Worm (Caenorhabditis elegans) whole organism, L1 larva: Measurements from ENCODE around the gene klf-3.

Source experiments
- C16A3.4 ChIP-seq: fragments of 150-350 bp; optimal IDR thresholded peaks from 2 replicates; lab custom pipeline; 2014; ENCODE audit warnings: missing biosample characterization, missing genetic modification characterization
- C34B4.2 ChIP-seq: sonication (generic microtip); optimal IDR thresholded peaks from 2 replicates; lab custom pipeline; 2017; ENCODE audit warnings: mild to moderate bottlenecking, missing genetic modification characterization, missing compliant biosample characterization
- F16B12.6 ChIP-seq: fragments of 150-350 bp; optimal IDR thresholded peaks from 2 replicates; lab custom pipeline; 2014; ENCODE audit warnings: missing biosample characterization, missing genetic modification characterization
- Y116A8C.19 ChIP-seq: sonication (generic microtip); optimal IDR thresholded peaks from 2 replicates; lab custom pipeline; 2016; ENCODE audit warnings: missing compliant biosample characterization, missing genetic modification characterization, borderline replicate concordance
- aly-2 ChIP-seq: fragments of 150-350 bp; optimal IDR thresholded peaks from 2 replicates; lab custom pipeline; 2014; ENCODE audit warnings: missing biosample characterization, missing genetic modification characterization
- ama-1 ChIP-seq: fragments of 150-350 bp; optimal IDR thresholded peaks from 2 replicates; lab custom pipeline; 2014
- blmp-1 ChIP-seq: fragments of 150-350 bp; optimal IDR thresholded peaks from 2 replicates; lab custom pipeline; 2014; ENCODE audit warnings: missing biosample characterization, missing genetic modification characterization
- ceh-82 ChIP-seq, 3 experiments: fragments of 150-350 bp in 1 of 3; sonication (generic microtip) in 2 of 3; optimal IDR thresholded peaks; 2 replicates each; lab custom pipeline; 2014 to 2017; ENCODE audit warnings: missing biosample characterization in 3 of 3, missing genetic modification characterization in 3 of 3
- ces-1 ChIP-seq: fragments of 150-350 bp; optimal IDR thresholded peaks from 2 replicates; lab custom pipeline; 2014; ENCODE audit warnings: missing biosample characterization, missing genetic modification reagents, missing genetic modification characterization
- dsc-1 ChIP-seq: sonication (generic microtip); optimal IDR thresholded peaks from 2 replicates; lab custom pipeline; 2016; ENCODE audit warnings: mild to moderate bottlenecking, missing genetic modification characterization, missing compliant biosample characterization
- efl-1 ChIP-seq, 4 experiments: fragments of 150-350 bp; optimal IDR thresholded peaks in 3 of 4; peaks in 1 of 4; 1 replicate in 1 of 4; 2 replicates in 3 of 4; lab custom pipeline; 2014; ENCODE audit warnings: missing biosample characterization in 2 of 4, missing genetic modification characterization in 2 of 4, missing genetic modification reagents in 2 of 4
- egl-13 ChIP-seq: sonication (generic microtip); optimal IDR thresholded peaks from 2 replicates; lab custom pipeline; 2016; ENCODE audit warnings: missing genotype, missing genetic modification reagents, missing genetic modification characterization, missing compliant biosample characterization
- egl-27 ChIP-seq, 2 experiments: fragments of 150-350 bp in 1 of 2; sonication (generic microtip); optimal IDR thresholded peaks; 3 replicates each; lab custom pipeline; 2017 to 2018; ENCODE audit warnings: missing biosample characterization in 2 of 2, missing genetic modification characterization in 2 of 2, missing genetic modification reagents in 2 of 2
- elt-2 ChIP-seq: sonication (generic microtip); optimal IDR thresholded peaks from 2 replicates; lab custom pipeline; 2016; ENCODE audit warnings: missing genetic modification characterization, mild to moderate bottlenecking, inconsistent platforms, missing compliant biosample characterization, missing genetic modification reagents
- ets-5 ChIP-seq: fragments of 200-800 bp; sonication (Bioruptor generic); IDR thresholded peaks from 2 replicates; pipeline ENCODE4 v1.3.6; 2022; ENCODE audit warnings: missing genetic modification characterization, missing compliant biosample characterization
- fkh-10 ChIP-seq: sonication (generic microtip); optimal IDR thresholded peaks from 2 replicates; lab custom pipeline; 2017; ENCODE audit warnings: missing biosample characterization, missing genetic modification reagents, missing genetic modification characterization
- fkh-4 ChIP-seq: sonication (generic microtip); optimal IDR thresholded peaks from 2 replicates; lab custom pipeline; 2016; ENCODE audit warnings: missing compliant biosample characterization, missing genetic modification characterization, borderline replicate concordance
- fkh-8 ChIP-seq: sonication (generic microtip); optimal IDR thresholded peaks from 2 replicates; lab custom pipeline; 2016; ENCODE audit warnings: mild to moderate bottlenecking, missing genetic modification characterization, missing compliant biosample characterization
- hlh-4 ChIP-seq: sonication (generic microtip); optimal IDR thresholded peaks from 2 replicates; lab custom pipeline; 2016; ENCODE audit warnings: mild to moderate bottlenecking, missing genetic modification characterization, missing compliant biosample characterization
- isw-1 ChIP-seq: fragments of 200-800 bp; sonication (Bioruptor generic); IDR thresholded peaks from 2 replicates; pipeline ENCODE4 v1.3.6; 2022; ENCODE audit warnings: missing genetic modification characterization, missing compliant biosample characterization
- lin-13 ChIP-seq: fragments of 150-350 bp; optimal IDR thresholded peaks from 2 replicates; lab custom pipeline; 2014; ENCODE audit warnings: missing biosample characterization, missing genetic modification reagents, missing genetic modification characterization
- lin-14 ChIP-seq: fragments of 200-800 bp; sonication (Bioruptor generic); optimal IDR thresholded peaks from 2 replicates; lab custom pipeline; 2018; ENCODE audit warnings: mild to moderate bottlenecking, missing genetic modification characterization, moderate library complexity, missing compliant biosample characterization
- lin-35 ChIP-seq, 2 experiments: fragments of 150-350 bp; optimal IDR thresholded peaks; 2 replicates each; lab custom pipeline; 2014; ENCODE audit warnings: missing biosample characterization in 2 of 2, missing genetic modification characterization in 2 of 2, missing genetic modification reagents in 2 of 2
- lir-3 ChIP-seq: sonication (generic microtip); optimal IDR thresholded peaks from 2 replicates; lab custom pipeline; 2016; ENCODE audit warnings: mild to moderate bottlenecking, missing genetic modification characterization, moderate library complexity, missing compliant biosample characterization; ENCODE audit not compliant: poor library complexity
- lsy-2 ChIP-seq, 2 experiments: fragments of 150-350 bp; optimal IDR thresholded peaks; 2 replicates each; lab custom pipeline; 2014; ENCODE audit warnings: missing biosample characterization in 2 of 2, missing genetic modification characterization in 2 of 2
- mab-9 ChIP-seq: fragments of 200-800 bp; sonication (Bioruptor generic); IDR thresholded peaks from 2 replicates; pipeline ENCODE4 v1.3.6; 2022; ENCODE audit warnings: missing genetic modification reagents, missing genetic modification characterization, missing compliant biosample characterization
- mdl-1 ChIP-seq, 2 experiments: fragments of 150-350 bp; optimal IDR thresholded peaks; 2 replicates each; lab custom pipeline; 2014 to 2017; ENCODE audit warnings: missing biosample characterization in 2 of 2, missing genetic modification characterization in 2 of 2, inconsistent platforms in 1 of 2
- mef-2 ChIP-seq: fragments of 150-350 bp; optimal IDR thresholded peaks from 2 replicates; lab custom pipeline; 2014; ENCODE audit warnings: missing biosample characterization, missing genetic modification characterization
- mep-1 ChIP-seq: fragments of 150-350 bp; optimal IDR thresholded peaks from 2 replicates; lab custom pipeline; 2014; ENCODE audit warnings: missing biosample characterization, missing genetic modification characterization
- nhr-12 ChIP-seq: sonication (generic microtip); optimal IDR thresholded peaks from 2 replicates; lab custom pipeline; 2017; ENCODE audit warnings: missing biosample characterization, missing genetic modification characterization
- nhr-20 ChIP-seq: sonication (generic microtip); optimal IDR thresholded peaks from 2 replicates; lab custom pipeline; 2016; ENCODE audit warnings: mild to moderate bottlenecking, missing genetic modification characterization, missing compliant biosample characterization
- nhr-237 ChIP-seq: fragments of 150-350 bp; optimal IDR thresholded peaks from 2 replicates; lab custom pipeline; 2014; ENCODE audit warnings: missing biosample characterization, missing genetic modification characterization
- nhr-28 ChIP-seq: fragments of 150-350 bp; optimal IDR thresholded peaks from 2 replicates; lab custom pipeline; 2014; ENCODE audit warnings: missing biosample characterization, missing genetic modification characterization
- nhr-47 ChIP-seq: sonication (generic microtip); optimal IDR thresholded peaks from 2 replicates; lab custom pipeline; 2016; ENCODE audit warnings: mild to moderate bottlenecking, missing genetic modification characterization, moderate library complexity, missing compliant biosample characterization
- nhr-77 ChIP-seq: fragments of 150-350 bp; optimal IDR thresholded peaks from 2 replicates; lab custom pipeline; 2014; ENCODE audit warnings: missing biosample characterization, missing genetic modification characterization
- nhr-84 ChIP-seq: sonication (generic microtip); optimal IDR thresholded peaks from 2 replicates; lab custom pipeline; 2017; ENCODE audit warnings: missing biosample characterization, missing genetic modification characterization
- nhr-85 ChIP-seq: sonication (generic microtip); peaks from one replicate; lab custom pipeline; 2016; ENCODE audit warnings: missing genetic modification characterization, inconsistent platforms, missing compliant biosample characterization
- pag-3 ChIP-seq: sonication (generic microtip); optimal IDR thresholded peaks from 2 replicates; lab custom pipeline; 2017; ENCODE audit warnings: missing genetic modification characterization, mild to moderate bottlenecking, missing compliant biosample characterization, antibody characterized with exemption, borderline replicate concordance; ENCODE audit not compliant: insufficient read depth
- pqm-1 ChIP-seq: sonication (generic microtip); optimal IDR thresholded peaks from 3 replicates; lab custom pipeline; 2017; ENCODE audit warnings: missing biosample characterization, missing genetic modification characterization
- rnt-1 ChIP-seq: sonication (generic microtip); optimal IDR thresholded peaks from 2 replicates; lab custom pipeline; 2016; ENCODE audit warnings: mild to moderate bottlenecking, missing genetic modification characterization, moderate library complexity, missing compliant biosample characterization
- skn-1 ChIP-seq: fragments of 150-350 bp; optimal IDR thresholded peaks from 2 replicates; lab custom pipeline; 2014; ENCODE audit warnings: missing biosample characterization, missing genetic modification characterization
- snpc-4 ChIP-seq: fragments of 150-350 bp; optimal IDR thresholded peaks from 2 replicates; lab custom pipeline; 2014; ENCODE audit warnings: missing biosample characterization, missing genetic modification characterization
- sox-4 ChIP-seq: sonication (generic microtip); optimal IDR thresholded peaks from 2 replicates; lab custom pipeline; 2016; ENCODE audit warnings: missing genetic modification characterization, missing compliant biosample characterization
- sptf-1 ChIP-seq: fragments of 150-350 bp; optimal IDR thresholded peaks from 2 replicates; lab custom pipeline; 2014; ENCODE audit warnings: missing biosample characterization, missing genetic modification characterization
- sup-37 ChIP-seq: fragments of 200-800 bp; sonication (Bioruptor generic); optimal IDR thresholded peaks from 2 replicates; lab custom pipeline; 2018; ENCODE audit warnings: mild to moderate bottlenecking, missing genetic modification characterization, missing compliant biosample characterization
- swsn-7 ChIP-seq: sonication (generic microtip); optimal IDR thresholded peaks from 2 replicates; lab custom pipeline; 2016; ENCODE audit warnings: missing genetic modification characterization, missing compliant biosample characterization
- tbx-2 ChIP-seq: sonication (generic microtip); optimal IDR thresholded peaks from 2 replicates; lab custom pipeline; 2016; ENCODE audit warnings: missing genetic modification characterization, missing compliant biosample characterization
- tlp-1 ChIP-seq: fragments of 150-350 bp; optimal IDR thresholded peaks from 2 replicates; lab custom pipeline; 2014; ENCODE audit warnings: missing biosample characterization, missing genetic modification characterization
- unc-62 ChIP-seq: fragments of 150-350 bp; optimal IDR thresholded peaks from 2 replicates; lab custom pipeline; 2014; ENCODE audit warnings: missing biosample characterization, missing genetic modification reagents, missing genetic modification characterization
- unc-86 ChIP-seq: sonication (generic microtip); optimal IDR thresholded peaks from 2 replicates; lab custom pipeline; 2016; ENCODE audit warnings: missing genetic modification characterization, missing compliant biosample characterization
- unc-98 ChIP-seq: fragments of 200-800 bp; sonication (Bioruptor generic); IDR thresholded peaks from 2 replicates; pipeline ENCODE4 v1.3.6; 2022; ENCODE audit warnings: missing genetic modification characterization, missing compliant biosample characterization
- vab-15 ChIP-seq: sonication (generic microtip); optimal IDR thresholded peaks from 2 replicates; lab custom pipeline; 2017; ENCODE audit warnings: missing genotype, mild to moderate bottlenecking, missing genetic modification characterization, missing compliant biosample characterization
- zag-1 ChIP-seq: fragments of 150-350 bp; optimal IDR thresholded peaks from 2 replicates; lab custom pipeline; 2014; ENCODE audit warnings: missing biosample characterization, missing genetic modification characterization
- zip-4 ChIP-seq: fragments of 200-800 bp; sonication (Bioruptor generic); optimal IDR thresholded peaks from 2 replicates; lab custom pipeline; 2018; ENCODE audit warnings: mild to moderate bottlenecking, missing genetic modification characterization, moderate library complexity, missing compliant biosample characterization

klf-3 gene

ce11 chrII:6600973-6601372, 15.7 kb upstream of the klf-3 start, which contains the start of gene vps-33.2:
Gene vps-33.2 (plus strand): TSS chrII:6601216.
- TF ChIP-seq C16A3.4 (tag; lab: Kevin White, UChicago) = no peak
- no peak for TF ChIP-seq egl-27 (tag; optimal IDR thresholded peaks at IDR 0.05; lab: Kevin White, UChicago)
- no peak for TF ChIP-seq egl-13 (tag; lab: Kevin White, UChicago)
- TF ChIP-seq dsc-1 (tag; lab: Kevin White, UChicago) = peak; percentile 36
- TF ChIP-seq isw-1 (GFP tag; lab: Robert Waterston, UW) = no peak
- no peak for TF ChIP-seq aly-2 (tag; lab: Kevin White, UChicago)
- peak; percentile 55 to 61 for TF ChIP-seq lsy-2 (tag; optimal IDR thresholded peaks at IDR 0.05; lab: Kevin White, UChicago)
- TF ChIP-seq unc-98 (GFP tag; lab: Robert Waterston, UW) = no peak
- no peak for TF ChIP-seq ama-1 (lab: Kevin White, UChicago)
- TF ChIP-seq unc-86 = peak; percentile 40
- peak; percentile 57 for TF ChIP-seq nhr-20 (tag; lab: Kevin White, UChicago)
- no peak for TF ChIP-seq mab-9 (GFP tag; lab: Robert Waterston, UW)
- TF ChIP-seq elt-2 = no peak
- TF ChIP-seq nhr-47 = peak; percentile 66
- TF ChIP-seq lin-14 (GFP tag; lab: Kevin White, UChicago) = peak; percentile 35
- no peak for TF ChIP-seq fkh-8 (tag; lab: Kevin White, UChicago)
- peak; percentile 61 for TF ChIP-seq swsn-7 (tag; lab: Kevin White, UChicago)
- no peak for TF ChIP-seq nhr-12 (tag; lab: Kevin White, UChicago)
- peak; percentile 63 for TF ChIP-seq tbx-2 (tag; lab: Kevin White, UChicago)
- no peak for TF ChIP-seq nhr-28 (tag; lab: Kevin White, UChicago)
- TF ChIP-seq C34B4.2 = no peak
- TF ChIP-seq nhr-85 (tag; lab: Kevin White, UChicago) = peak; percentile 57
- TF ChIP-seq ets-5 (GFP tag; lab: Robert Waterston, UW) = no peak
- peak; percentile 68 for TF ChIP-seq rnt-1 (tag; lab: Kevin White, UChicago)
- TF ChIP-seq mef-2 (tag; lab: Kevin White, UChicago) = no peak
- TF ChIP-seq hlh-4 (tag; lab: Kevin White, UChicago) = no peak
- no peak for TF ChIP-seq mep-1
- peak in 1 of 2 experiments; percentile 58 for TF ChIP-seq mdl-1 (tag; optimal IDR thresholded peaks at IDR 0.05; lab: Kevin White, UChicago)
- TF ChIP-seq tlp-1 (tag; lab: Kevin White, UChicago) = no peak
- peak; percentile 95 for TF ChIP-seq F16B12.6
- TF ChIP-seq fkh-4 (tag; lab: Kevin White, UChicago) = no peak
- no peak for TF ChIP-seq sox-4 (tag; lab: Kevin White, UChicago)
- no peak for TF ChIP-seq nhr-84
- TF ChIP-seq ces-1 (GFP tag; lab: Kevin White, UChicago) = no peak
- TF ChIP-seq Y116A8C.19 (tag; lab: Kevin White, UChicago) = no peak
- peak; percentile 4 for TF ChIP-seq blmp-1 (tag; lab: Kevin White, UChicago)
- TF ChIP-seq nhr-77 (tag; lab: Kevin White, UChicago) = no peak
- no peak for TF ChIP-seq lir-3
- TF ChIP-seq pqm-1 (tag; lab: Kevin White, UChicago) = no peak
- TF ChIP-seq fkh-10 = no peak
- no peak for TF ChIP-seq lin-13 (GFP tag; lab: Kevin White, UChicago)
- TF ChIP-seq vab-15 (tag; lab: Kevin White, UChicago) = no peak
- peak in 2 of 3 experiments; percentile 6 to 32 for TF ChIP-seq ceh-82 (tag; optimal IDR thresholded peaks at IDR 0.05; lab: Kevin White, UChicago)
- TF ChIP-seq sptf-1 (tag; lab: Kevin White, UChicago) = no peak
- TF ChIP-seq lin-35 (GFP tag; optimal IDR thresholded peaks at IDR 0.05; lab: Kevin White, UChicago) = peak; percentile 42 to 71
- no peak for TF ChIP-seq zag-1 (tag; lab: Kevin White, UChicago)
- TF ChIP-seq zip-4 (GFP tag; lab: Kevin White, UChicago) = no peak
- TF ChIP-seq nhr-237 (tag; lab: Kevin White, UChicago) = no peak
- TF ChIP-seq pag-3 (tag; lab: Kevin White, UChicago) = peak; percentile 25
- TF ChIP-seq unc-62 (GFP tag; lab: Kevin White, UChicago) = no peak
- peak; percentile 61 to 71 for TF ChIP-seq efl-1 (optimal IDR thresholded peaks at IDR 0.05; lab: Kevin White, UChicago)
- peak; percentile 60 to 95 for TF ChIP-seq efl-1 (GFP tag; optimal IDR thresholded peaks at IDR 0.05 in 1 of 2; lab: Kevin White, UChicago)
- no peak for TF ChIP-seq snpc-4 (tag; lab: Kevin White, UChicago)
- TF ChIP-seq skn-1 (tag; lab: Kevin White, UChicago) = no peak
- no peak for TF ChIP-seq sup-37 (GFP tag; lab: Kevin White, UChicago)
